Fruit fly (Drosophila melanogaster) whole organism, adult: ENCODE results near the gene Edc3.

ENCODE experiments used
- CG14711 ChIP-seq: fragments of 200-800 bp; sonication (Bioruptor generic); optimal IDR thresholded peaks from 2 replicates; lab custom pipeline; 2018; ENCODE audit warnings: missing biosample characterization, mild to moderate bottlenecking, missing genetic modification characterization, moderate library complexity
- CG33017 ChIP-seq: fragments of 200-800 bp; sonication (Bioruptor generic); optimal IDR thresholded peaks from 2 replicates; lab custom pipeline; 2018; ENCODE audit warnings: missing biosample characterization, mild to moderate bottlenecking, missing genetic modification characterization, moderate library complexity
- CG7045 ChIP-seq: fragments of 200-800 bp; sonication (Bioruptor generic); optimal IDR thresholded peaks from 2 replicates; lab custom pipeline; 2017; ENCODE audit warnings: missing biosample characterization, mild to moderate bottlenecking, missing genetic modification characterization
- CG7101 ChIP-seq: fragments of 200-800 bp; sonication (Bioruptor generic); optimal IDR thresholded peaks from 2 replicates; lab custom pipeline; 2018; ENCODE audit warnings: missing biosample characterization, mild to moderate bottlenecking, missing genetic modification characterization, moderate library complexity
- Crg-1 ChIP-seq: fragments of 200-800 bp; sonication (Bioruptor generic); optimal IDR thresholded peaks from 2 replicates; lab custom pipeline; 2016; ENCODE audit warnings: missing biosample characterization, missing genetic modification characterization
- bab1 ChIP-seq: fragments of 200-800 bp; sonication (Bioruptor generic); optimal IDR thresholded peaks from 3 replicates; lab custom pipeline; 2019; ENCODE audit warnings: missing biosample characterization, mild to moderate bottlenecking, missing genetic modification characterization, moderate library complexity
- cic ChIP-seq: fragments of 200-800 bp; sonication (Bioruptor generic); optimal IDR thresholded peaks from 2 replicates; lab custom pipeline; 2017; ENCODE audit warnings: missing biosample characterization, mild to moderate bottlenecking, missing genetic modification characterization, moderate library complexity
- pad ChIP-seq: fragments of 200-800 bp; sonication (Bioruptor generic); optimal IDR thresholded peaks from 3 replicates; lab custom pipeline; 2017; ENCODE audit warnings: missing biosample characterization, missing genetic modification characterization, mild to moderate bottlenecking, moderate library complexity, missing genetic modification reagents
- toe ChIP-seq: fragments of 200-800 bp; sonication (Bioruptor generic); optimal IDR thresholded peaks from 2 replicates; lab custom pipeline; 2016; ENCODE audit warnings: missing biosample characterization, missing genetic modification characterization

DNA sequence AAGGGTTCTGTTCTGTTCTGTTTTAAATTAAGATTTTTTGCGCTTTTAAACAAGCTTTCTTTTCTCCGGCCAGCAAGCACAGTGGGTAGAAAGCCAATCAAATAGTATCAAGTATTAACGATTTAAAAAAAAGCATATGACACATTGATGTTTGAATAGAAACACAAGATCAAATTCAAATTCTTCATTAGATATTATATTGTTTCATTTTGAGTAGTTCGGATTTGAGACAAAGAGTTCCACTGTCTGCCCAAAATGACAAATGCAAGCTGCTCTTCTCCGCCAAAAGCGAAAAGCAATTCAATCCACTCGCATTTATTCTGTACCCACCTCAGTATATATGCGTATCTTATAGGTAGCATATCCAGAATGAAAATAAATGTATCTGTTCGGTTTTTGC, 27.4 kb downstream of the Edc3 start:
- TF ChIP-seq toe (GFP tag; lab: Kevin White, UChicago) (no peak), pad (GFP tag; lab: Kevin White, UChicago) (no peak), Crg-1 (no peak), CG14711 (tag; lab: Kevin White, UChicago) (no peak), cic (no peak), CG33017 (no peak), CG7045 (GFP tag; lab: Kevin White, UChicago) (no peak), CG7101 (tag; lab: Kevin White, UChicago) (no peak), bab1 (no peak)
